Fruit fly (Drosophila melanogaster) whole organism, embryonic: ENCODE results near the gene ebi.

ENCODE experiments used
- Aef1 ChIP-seq: fragments of 200-800 bp; sonication (Bioruptor generic); IDR thresholded peaks from 3 replicates; pipeline ENCODE4 v1.3.6; 2022; ENCODE audit warnings: missing biosample characterization, missing genetic modification characterization
- B-H2 ChIP-seq: fragments of 200-800 bp; sonication (Bioruptor generic); optimal IDR thresholded peaks from 2 replicates; lab custom pipeline; 2018; ENCODE audit warnings: missing biosample characterization, mild to moderate bottlenecking, missing genetic modification characterization
- CG1024 ChIP-seq: fragments of 200-800 bp; sonication (Bioruptor generic); IDR thresholded peaks from 2 replicates; pipeline ENCODE4 v1.3.6; 2022; ENCODE audit warnings: missing biosample characterization, missing genetic modification characterization
- CG10543 ChIP-seq: fragments of 200-800 bp; sonication (Bioruptor generic); optimal IDR thresholded peaks from 3 replicates; lab custom pipeline; 2017; ENCODE audit warnings: missing biosample characterization, mild to moderate bottlenecking, missing genetic modification characterization, moderate library complexity
- CG12236 ChIP-seq: fragments of 200-800 bp; sonication (Bioruptor generic); optimal IDR thresholded peaks from 2 replicates; lab custom pipeline; 2016; ENCODE audit warnings: missing biosample characterization, missing genetic modification characterization
- CG1647 ChIP-seq: fragments of 200-800 bp; sonication (Bioruptor generic); optimal IDR thresholded peaks from 3 replicates; lab custom pipeline; 2016; ENCODE audit warnings: missing biosample characterization, missing genetic modification characterization
- CG17385 ChIP-seq: fragments of 200-800 bp; sonication (Bioruptor generic); optimal IDR thresholded peaks from 3 replicates; lab custom pipeline; 2018; ENCODE audit warnings: missing biosample characterization, mild to moderate bottlenecking, missing genetic modification characterization
- CG2120 ChIP-seq: fragments of 200-800 bp; sonication (Bioruptor generic); optimal IDR thresholded peaks from 3 replicates; lab custom pipeline; 2016; ENCODE audit warnings: missing biosample characterization, missing genetic modification characterization
- CG2875 ChIP-seq: fragments of 200-800 bp; sonication (Bioruptor generic); optimal IDR thresholded peaks from 2 replicates; lab custom pipeline; 2017; ENCODE audit warnings: missing biosample characterization, mild to moderate bottlenecking, missing genetic modification characterization, missing genetic modification reagents
- CG4730 ChIP-seq: fragments of 200-800 bp; sonication (Bioruptor generic); IDR thresholded peaks from 2 replicates; pipeline ENCODE4 v1.3.6; 2022; ENCODE audit warnings: missing biosample characterization, missing genetic modification characterization
- CG6272 ChIP-seq: fragments of 200-800 bp; sonication (Bioruptor generic); IDR thresholded peaks from 2 replicates; pipeline ENCODE4 v1.3.6; 2022; ENCODE audit warnings: missing biosample characterization, missing genetic modification characterization
- CG6683 ChIP-seq: fragments of 200-800 bp; sonication (Bioruptor generic); optimal IDR thresholded peaks from 2 replicates; lab custom pipeline; 2017; ENCODE audit warnings: missing biosample characterization, mild to moderate bottlenecking, missing genetic modification characterization, missing genetic modification reagents
- CG7372 ChIP-seq: fragments of 200-800 bp; sonication (Bioruptor generic); IDR thresholded peaks from 2 replicates; pipeline ENCODE4 v1.3.6; 2022; ENCODE audit warnings: missing biosample characterization, missing genetic modification characterization
- Camta ChIP-seq: fragments of 200-800 bp; sonication (Bioruptor generic); optimal IDR thresholded peaks from 2 replicates; lab custom pipeline; 2016; ENCODE audit warnings: missing biosample characterization, missing genetic modification characterization
- Deaf1 ChIP-seq: fragments of 200-800 bp; optimal IDR thresholded peaks from 3 replicates; lab custom pipeline; 2019; ENCODE audit warnings: missing biosample characterization, mild to moderate bottlenecking, missing genetic modification characterization, moderate library complexity
- Dip3 ChIP-seq: fragments of 200-800 bp; sonication (Bioruptor generic); optimal IDR thresholded peaks from 3 replicates; lab custom pipeline; 2016; ENCODE audit warnings: missing biosample characterization, missing genetic modification characterization
- Dll ChIP-seq: fragments of 200-800 bp; sonication (Bioruptor generic); IDR thresholded peaks from 4 replicates; pipeline ENCODE4 v1.3.6; 2022; ENCODE audit warnings: missing biosample characterization, missing genetic modification characterization; ENCODE audit not compliant: partially characterized antibody
- Drgx ChIP-seq: fragments of 200-800 bp; sonication (Bioruptor generic); IDR thresholded peaks from 2 replicates; pipeline ENCODE4 v1.3.6; 2022; ENCODE audit warnings: missing biosample characterization, missing genetic modification characterization
- E2f2 ChIP-seq: fragments of 200-800 bp; sonication (Bioruptor generic); IDR thresholded peaks from 2 replicates; pipeline ENCODE4 v1.3.6; 2022; ENCODE audit warnings: missing biosample characterization, missing genetic modification characterization
- H15 ChIP-seq: fragments of 200-800 bp; sonication (Bioruptor generic); IDR thresholded peaks from 3 replicates; pipeline ENCODE4 v1.3.6; 2022; ENCODE audit warnings: missing biosample characterization, missing genetic modification characterization
- Lim3 ChIP-seq: fragments of 200-800 bp; sonication (Bioruptor generic); IDR thresholded peaks from 2 replicates; pipeline ENCODE4 v1.3.6; 2022; ENCODE audit warnings: missing biosample characterization, missing genetic modification characterization
- Meics ChIP-seq: fragments of 200-800 bp; sonication (Bioruptor generic); optimal IDR thresholded peaks from 2 replicates; lab custom pipeline; 2017; ENCODE audit warnings: missing biosample characterization, mild to moderate bottlenecking, missing genetic modification characterization
- TFAM ChIP-seq: fragments of 200-800 bp; sonication (Bioruptor generic); optimal IDR thresholded peaks from 2 replicates; lab custom pipeline; 2017; ENCODE audit warnings: missing biosample characterization, missing genetic modification characterization, inconsistent platforms
- al ChIP-seq: fragments of 200-800 bp; sonication (Bioruptor generic); IDR thresholded peaks from 2 replicates; pipeline ENCODE4 v1.3.6; 2022; ENCODE audit warnings: missing biosample characterization, missing genetic modification characterization
- bbx ChIP-seq: fragments of 200-800 bp; sonication (Bioruptor generic); IDR thresholded peaks from 2 replicates; pipeline ENCODE4 v1.3.6; 2022; ENCODE audit warnings: missing biosample characterization, missing genetic modification characterization; ENCODE audit not compliant: partially characterized antibody
- bcd ChIP-seq: fragments of 200-800 bp; sonication (Bioruptor generic); optimal IDR thresholded peaks from 2 replicates; lab custom pipeline; 2017; ENCODE audit warnings: missing biosample characterization, mild to moderate bottlenecking, missing genetic modification characterization
- br ChIP-seq: fragments of >200 bp; optimal IDR thresholded peaks from 2 replicates; lab custom pipeline; 2017
- caup ChIP-seq: fragments of 200-800 bp; sonication (Bioruptor generic); optimal IDR thresholded peaks from 3 replicates; lab custom pipeline; 2017; ENCODE audit warnings: missing biosample characterization, mild to moderate bottlenecking, missing genetic modification characterization, moderate library complexity; ENCODE audit not compliant: severe bottlenecking
- cwo ChIP-seq: fragments of 200-800 bp; sonication (Bioruptor generic); optimal IDR thresholded peaks from 3 replicates; lab custom pipeline; 2017; ENCODE audit warnings: missing biosample characterization, missing genetic modification characterization, mild to moderate bottlenecking, moderate library complexity, missing genetic modification reagents
- disco-r ChIP-seq: fragments of 200-800 bp; sonication (Bioruptor generic); optimal IDR thresholded peaks from 2 replicates; lab custom pipeline; 2016; ENCODE audit warnings: missing biosample characterization, missing genetic modification characterization
- dysf ChIP-seq: fragments of 200-800 bp; sonication (Bioruptor generic); IDR thresholded peaks from 3 replicates; pipeline ENCODE4 v1.3.6; 2022; ENCODE audit warnings: missing biosample characterization, missing genetic modification characterization
- ems ChIP-seq: fragments of 200-800 bp; sonication (Bioruptor generic); optimal IDR thresholded peaks from 3 replicates; lab custom pipeline; 2016; ENCODE audit warnings: missing biosample characterization, missing genetic modification characterization
- esg ChIP-seq: fragments of 200-800 bp; sonication (Bioruptor generic); conservative IDR thresholded peaks from 2 replicates; pipeline ENCODE4 v1.3.6; 2022; ENCODE audit warnings: missing biosample characterization, missing genetic modification characterization
- ewg ChIP-seq: fragments of 200-800 bp; sonication (Bioruptor generic); optimal IDR thresholded peaks from 3 replicates; lab custom pipeline; 2017; ENCODE audit warnings: mild to moderate bottlenecking, missing biosample characterization, missing genetic modification reagents, missing genetic modification characterization
- gsb ChIP-seq: fragments of 200-800 bp; sonication (Bioruptor generic); IDR thresholded peaks from 2 replicates; pipeline ENCODE4 v1.3.6; 2022; ENCODE audit warnings: missing biosample characterization, missing genetic modification characterization
- kah ChIP-seq: fragments of 200-800 bp; sonication (Bioruptor generic); optimal IDR thresholded peaks from 2 replicates; lab custom pipeline; 2018; ENCODE audit warnings: missing biosample characterization, mild to moderate bottlenecking, missing genetic modification characterization
- kay ChIP-seq: fragments of 200-800 bp; sonication (Bioruptor generic); optimal IDR thresholded peaks from 2 replicates; lab custom pipeline; 2016; ENCODE audit warnings: missing biosample characterization, missing genetic modification characterization
- lmd ChIP-seq: fragments of 200-800 bp; sonication (Bioruptor generic); IDR thresholded peaks from 2 replicates; pipeline ENCODE4 v1.3.6; 2022; ENCODE audit warnings: missing biosample characterization, missing genetic modification characterization
- luna ChIP-seq: fragments of 200-800 bp; sonication (Bioruptor generic); optimal IDR thresholded peaks from 2 replicates; lab custom pipeline; 2016; ENCODE audit warnings: missing biosample characterization, missing genetic modification characterization
- nerfin-2 ChIP-seq: fragments of 200-800 bp; sonication (Bioruptor generic); IDR thresholded peaks from 2 replicates; pipeline ENCODE4 v1.3.6; 2022; ENCODE audit warnings: missing biosample characterization, missing genetic modification characterization; ENCODE audit not compliant: partially characterized antibody
- org-1 ChIP-seq: fragments of 200-800 bp; sonication (Bioruptor generic); optimal IDR thresholded peaks from 2 replicates; lab custom pipeline; 2017; ENCODE audit warnings: missing biosample characterization, missing genetic modification characterization
- pfk ChIP-seq: fragments of 200-800 bp; sonication (Bioruptor generic); optimal IDR thresholded peaks from 2 replicates; lab custom pipeline; 2018; ENCODE audit warnings: missing biosample characterization, mild to moderate bottlenecking, missing genetic modification characterization, moderate library complexity
- run ChIP-seq: fragments of 200-800 bp; sonication (Bioruptor generic); optimal IDR thresholded peaks from 3 replicates; lab custom pipeline; 2018; ENCODE audit warnings: missing biosample characterization, mild to moderate bottlenecking, missing genetic modification characterization
- scrt ChIP-seq: fragments of 200-800 bp; sonication (Bioruptor generic); optimal IDR thresholded peaks from 2 replicates; lab custom pipeline; 2018; ENCODE audit warnings: missing biosample characterization, mild to moderate bottlenecking, missing genetic modification characterization, moderate library complexity
- sens ChIP-seq: fragments of 200-800 bp; sonication (Bioruptor generic); peaks from one replicate; lab custom pipeline; 2016; ENCODE audit warnings: missing biosample characterization, missing genetic modification characterization
- tio ChIP-seq: fragments of 200-800 bp; sonication (Bioruptor generic); optimal IDR thresholded peaks from 2 replicates; lab custom pipeline; 2017; ENCODE audit warnings: missing biosample characterization, missing genetic modification characterization, inconsistent platforms
- tll ChIP-seq, 2 experiments: fragments of 200-800 bp in 1 of 2; fragments of >200 bp in 1 of 2; sonication (Bioruptor generic) in 1 of 2; optimal IDR thresholded peaks; 2 replicates each; lab custom pipeline; 2017 to 2019; ENCODE audit warnings: missing biosample characterization in 2 of 2, missing genetic modification characterization in 2 of 2, mild to moderate bottlenecking in 1 of 2, moderate library complexity in 1 of 2
- ttk ChIP-seq: fragments of 200-800 bp; sonication (Bioruptor generic); IDR thresholded peaks from 2 replicates; pipeline ENCODE4 v2.1.2; 2022; ENCODE audit warnings: missing biosample characterization, missing genetic modification characterization
- usp ChIP-seq: fragments of >200 bp; optimal IDR thresholded peaks from 2 replicates; lab custom pipeline; 2017; ENCODE audit warnings: missing biosample characterization, missing genetic modification characterization
- wdn ChIP-seq: fragments of 200-800 bp; sonication (Bioruptor generic); IDR thresholded peaks from 2 replicates; pipeline ENCODE4 v1.3.6; 2022; ENCODE audit warnings: missing biosample characterization, missing genetic modification characterization

ebi gene

dm6 chr2L:441927-442691, 27.2 kb downstream of the ebi start (continued):
- no peak for TF ChIP-seq B-H2 (GFP tag; lab: Kevin White, UChicago)
- TF ChIP-seq CG1647 (GFP tag; lab: Kevin White, UChicago) = peak; percentile 43
- TF ChIP-seq CG1024 = peak; percentile 84
- peak; percentile 82 for TF ChIP-seq Camta
- peak; percentile 86 for TF ChIP-seq H15 (GFP tag; lab: Robert Waterston, UW)
- TF ChIP-seq esg (GFP tag; lab: Robert Waterston, UW) = peak; percentile 87
- TF ChIP-seq ewg (GFP tag; lab: Kevin White, UChicago) = peak; percentile 75
- TF ChIP-seq nerfin-2 (GFP tag; lab: Robert Waterston, UW) = no peak
- peak; percentile 91 for TF ChIP-seq Drgx (GFP tag; lab: Robert Waterston, UW)
- TF ChIP-seq Aef1 (GFP tag; lab: Robert Waterston, UW) = peak; percentile 67
- no peak for TF ChIP-seq tll (GFP tag; optimal IDR thresholded peaks at IDR 0.05; lab: Kevin White, UChicago)
- no peak for TF ChIP-seq Dll (GFP tag; lab: Robert Waterston, UW)
- no peak for TF ChIP-seq usp (GFP tag; lab: Kevin White, UChicago)
- peak; percentile 42; the same call in 1 of the 2 replicates for TF ChIP-seq CG7372 (GFP tag; lab: Robert Waterston, UW)
- TF ChIP-seq kay (GFP tag; lab: Kevin White, UChicago) = peak; percentile 59
- TF ChIP-seq Dip3 (GFP tag; lab: Kevin White, UChicago) = peak; percentile 17
- peak; percentile 62 for TF ChIP-seq E2f2 (GFP tag; lab: Robert Waterston, UW)
- peak; percentile 75 for TF ChIP-seq Lim3 (GFP tag; lab: Robert Waterston, UW)
- no peak for TF ChIP-seq disco-r (GFP tag; lab: Kevin White, UChicago)
- peak; percentile 12 for TF ChIP-seq TFAM (GFP tag; lab: Kevin White, UChicago)
- peak; percentile 58 for TF ChIP-seq CG4730 (GFP tag; lab: Robert Waterston, UW)
- peak; percentile 77 for TF ChIP-seq lmd (GFP tag; lab: Robert Waterston, UW)
- TF ChIP-seq Deaf1 (tag; lab: Kevin White, UChicago) = peak; percentile 24
- TF ChIP-seq CG12236 (GFP tag; lab: Kevin White, UChicago) = peak; percentile 91
- peak; percentile 70 for TF ChIP-seq org-1 (GFP tag; lab: Kevin White, UChicago)
- TF ChIP-seq luna = no peak
- peak; percentile 73 for TF ChIP-seq dysf (GFP tag; lab: Robert Waterston, UW)
- peak; percentile 74 for TF ChIP-seq tio (GFP tag; lab: Kevin White, UChicago)
- peak; percentile 27; the same call in 1 of the 2 replicates for TF ChIP-seq wdn (GFP tag; lab: Robert Waterston, UW)
- TF ChIP-seq bcd (GFP tag; lab: Kevin White, UChicago) = peak; percentile 70
- TF ChIP-seq CG2120 (GFP tag; lab: Kevin White, UChicago) = no peak
- TF ChIP-seq CG6272 = peak; percentile 65
- TF ChIP-seq kah (GFP tag; lab: Kevin White, UChicago) = peak; percentile 31
- TF ChIP-seq sens (GFP tag; lab: Kevin White, UChicago) = peak; percentile 98
- peak; percentile 37 for TF ChIP-seq Meics
- peak; percentile 44 for TF ChIP-seq cwo
- TF ChIP-seq bbx (GFP tag; lab: Robert Waterston, UW) = no peak
- TF ChIP-seq gsb (GFP tag; lab: Robert Waterston, UW) = no peak; the same call in 1 of the 2 replicates
- peak; percentile 87 for TF ChIP-seq ttk (GFP tag; lab: Robert Waterston, UW)
- no peak for TF ChIP-seq CG6683 (GFP tag; lab: Kevin White, UChicago)
- TF ChIP-seq scrt = no peak
- TF ChIP-seq run = peak; percentile 50
- no peak for TF ChIP-seq br (lab: Kevin White, UChicago)
- peak; percentile 77 for TF ChIP-seq CG2875 (GFP tag; lab: Kevin White, UChicago)
- TF ChIP-seq caup (GFP tag; lab: Kevin White, UChicago) = peak; percentile 15
- TF ChIP-seq CG17385 (GFP tag; lab: Kevin White, UChicago) = peak; percentile 75
- TF ChIP-seq al = no peak
- TF ChIP-seq CG10543 (GFP tag; lab: Kevin White, UChicago) = peak; percentile 69
- TF ChIP-seq ems = peak; percentile 65
- TF ChIP-seq pfk (GFP tag; lab: Kevin White, UChicago) = no peak
